Worm (Caenorhabditis elegans) whole organism, L2 larva: ENCODE data around the gene ugt-34.

ENCODE experiments used
- R02D3.7 ChIP-seq: fragments of 150-350 bp; optimal IDR thresholded peaks from 2 replicates; lab custom pipeline; 2014; ENCODE audit warnings: missing biosample characterization, missing genetic modification characterization
- blmp-1 ChIP-seq: sonication (generic microtip); optimal IDR thresholded peaks from 2 replicates; lab custom pipeline; 2017; ENCODE audit warnings: missing genetic modification characterization, mild to moderate bottlenecking, missing compliant biosample characterization, antibody characterized with exemption, moderate library complexity; ENCODE audit not compliant: insufficient read depth
- dmd-4 ChIP-seq: sonication (generic microtip); optimal IDR thresholded peaks from 2 replicates; lab custom pipeline; 2017; ENCODE audit warnings: missing biosample characterization, missing genetic modification characterization
- egl-27 ChIP-seq: sonication (generic microtip); optimal IDR thresholded peaks from 3 replicates; lab custom pipeline; 2017; ENCODE audit warnings: missing biosample characterization, missing genetic modification reagents, missing genetic modification characterization
- lin-39 ChIP-seq: fragments of 150-350 bp; optimal IDR thresholded peaks from 2 replicates; lab custom pipeline; 2014; ENCODE audit warnings: missing biosample characterization, missing genetic modification reagents, missing genetic modification characterization
- mdl-1 ChIP-seq, 2 experiments: fragments of 150-350 bp in 1 of 2; sonication (generic microtip) in 1 of 2; optimal IDR thresholded peaks; 2 replicates each; lab custom pipeline; 2017; ENCODE audit warnings: missing biosample characterization in 2 of 2, missing genetic modification characterization in 2 of 2
- nhr-6 ChIP-seq: fragments of 150-350 bp; optimal IDR thresholded peaks from 2 replicates; lab custom pipeline; 2014; ENCODE audit warnings: missing biosample characterization, missing genetic modification characterization
- skn-1 ChIP-seq: sonication (generic microtip); optimal IDR thresholded peaks from 2 replicates; lab custom pipeline; 2017; ENCODE audit warnings: missing biosample characterization, missing genetic modification characterization
- snpc-4 ChIP-seq: fragments of 150-350 bp; optimal IDR thresholded peaks from 2 replicates; lab custom pipeline; 2014; ENCODE audit warnings: missing biosample characterization, missing genetic modification characterization
- unc-55 ChIP-seq: fragments of 150-350 bp; sonication (generic microtip); optimal IDR thresholded peaks from 3 replicates; lab custom pipeline; 2014; ENCODE audit warnings: missing biosample characterization, missing genetic modification reagents, missing genetic modification characterization
- unc-62 ChIP-seq: fragments of 150-350 bp; optimal IDR thresholded peaks from 2 replicates; lab custom pipeline; 2014; ENCODE audit warnings: missing biosample characterization, missing genetic modification reagents, missing genetic modification characterization
- ztf-4 ChIP-seq: fragments of 150-350 bp; optimal IDR thresholded peaks from 2 replicates; lab custom pipeline; 2014; ENCODE audit warnings: missing biosample characterization, missing genetic modification characterization

- TF ChIP-seq R02D3.7 (no peak), unc-55 (no peak), egl-27 (tag; lab: Kevin White, UChicago) (no peak), dmd-4 (no peak), nhr-6 (tag; lab: Kevin White, UChicago) (no peak), lin-39 (no peak), unc-62 (no peak), blmp-1 (tag; lab: Kevin White, UChicago) (no peak), skn-1 (tag; lab: Kevin White, UChicago) (no peak), ztf-4 (tag; lab: Kevin White, UChicago) (no peak), mdl-1 (tag; optimal IDR thresholded peaks at IDR 0.05; lab: Kevin White, UChicago) (no peak), snpc-4 (tag; lab: Kevin White, UChicago) (no peak)
These were observed 26.3 kb downstream of the ugt-34 start for ce11 chrV:10630497-10630896.
